Worm (Caenorhabditis elegans) whole organism, young adult: ENCODE measurements around the gene F13A2.5.

Source experiments
- ama-1 ChIP-seq, 3 experiments: fragments of 150-350 bp in 1 of 3; sonication (generic microtip) in 2 of 3; optimal IDR thresholded peaks; 2 replicates each; lab custom pipeline; 2014 to 2018; ENCODE audit warnings: missing biosample characterization in 2 of 3, missing genetic modification characterization in 2 of 3, missing genetic modification reagents in 2 of 3
- fkh-3 ChIP-seq: sonication (generic microtip); optimal IDR thresholded peaks from 2 replicates; lab custom pipeline; 2016; ENCODE audit warnings: mild to moderate bottlenecking, missing genetic modification characterization, missing compliant biosample characterization

- TF ChIP-seq fkh-3 (tag; lab: Kevin White, UChicago) (no peak), ama-1 (optimal IDR thresholded peaks at IDR 0.05; lab: Kevin White, UChicago) (no peak), ama-1 (GFP tag; optimal IDR thresholded peaks at IDR 0.05; lab: Kevin White, UChicago) (peak; percentile 15 to 52)
Measured at ce11 chrV:4373656-4374055, 28.1 kb downstream of the F13A2.5 start.
